Worm (Caenorhabditis elegans) whole organism, young adult: ENCODE results near the gene B0244.10.
A peak's percentile ranks its signal among the peaks of the same experiment; 100 is the strongest.

ENCODE experiments used
- C06A6.2 ChIP-seq: fragments of 200-800 bp; sonication (Bioruptor generic); conservative IDR thresholded peaks from 2 replicates; pipeline ENCODE4 v1.3.6; 2022; ENCODE audit warnings: missing genetic modification characterization, missing compliant biosample characterization
- C17E4.6 ChIP-seq: fragments of 200-800 bp; sonication (Bioruptor generic); IDR thresholded peaks from 2 replicates; pipeline ENCODE4 v1.3.6; 2022; ENCODE audit warnings: missing genetic modification reagents, missing genetic modification characterization, missing compliant biosample characterization
- D2030.7 ChIP-seq: fragments of 200-800 bp; sonication (Bioruptor generic); IDR thresholded peaks from 2 replicates; pipeline ENCODE4 v1.3.6; 2022; ENCODE audit warnings: missing genetic modification reagents, missing genetic modification characterization, missing compliant biosample characterization
- F49E8.2 ChIP-seq: sonication (generic microtip); optimal IDR thresholded peaks from 3 replicates; lab custom pipeline; 2017; ENCODE audit warnings: missing genetic modification characterization, mild to moderate bottlenecking, missing compliant biosample characterization, antibody characterized with exemption, moderate library complexity; ENCODE audit not compliant: insufficient read depth
- F57A8.1 ChIP-seq: fragments of 200-800 bp; sonication (Bioruptor generic); optimal IDR thresholded peaks from 2 replicates; lab custom pipeline; 2018; ENCODE audit warnings: mild to moderate bottlenecking, missing genetic modification characterization, moderate library complexity, missing compliant biosample characterization
- Y53G8AR.9 ChIP-seq: fragments of 200-800 bp; sonication (Bioruptor generic); conservative IDR thresholded peaks from 2 replicates; pipeline ENCODE4 v1.3.6; 2022; ENCODE audit warnings: missing genetic modification reagents, missing genetic modification characterization, missing compliant biosample characterization
- aptf-3 ChIP-seq: fragments of 200-800 bp; sonication (Bioruptor generic); IDR thresholded peaks from 2 replicates; pipeline ENCODE4 v1.3.6; 2022; ENCODE audit warnings: missing genetic modification characterization, missing compliant biosample characterization
- athp-1 ChIP-seq: sonication (generic microtip); optimal IDR thresholded peaks from 2 replicates; lab custom pipeline; 2017; ENCODE audit warnings: mild to moderate bottlenecking, missing genetic modification characterization, missing compliant biosample characterization
- cebp-2 ChIP-seq: fragments of 200-800 bp; sonication (Bioruptor generic); IDR thresholded peaks from 2 replicates; pipeline ENCODE4 v1.3.6; 2022; ENCODE audit warnings: missing genetic modification characterization, missing compliant biosample characterization
- ceh-100 ChIP-seq: fragments of 200-800 bp; sonication (Bioruptor generic); IDR thresholded peaks from 2 replicates; pipeline ENCODE4 v1.3.6; 2022; ENCODE audit warnings: missing genetic modification reagents, missing genetic modification characterization, missing compliant biosample characterization
- ceh-40 ChIP-seq: fragments of 200-800 bp; sonication (Bioruptor generic); IDR thresholded peaks from 2 replicates; pipeline ENCODE4 v1.3.6; 2022; ENCODE audit warnings: missing genetic modification characterization, missing compliant biosample characterization
- chd-7 ChIP-seq: sonication (generic microtip); optimal IDR thresholded peaks from 2 replicates; lab custom pipeline; 2016; ENCODE audit warnings: mild to moderate bottlenecking, missing genetic modification characterization, moderate library complexity, missing compliant biosample characterization
- die-1 ChIP-seq: sonication (generic microtip); optimal IDR thresholded peaks from 2 replicates; lab custom pipeline; 2016; ENCODE audit warnings: missing genotype, mild to moderate bottlenecking, missing genetic modification characterization, missing compliant biosample characterization
- dpl-1 ChIP-seq: fragments of 150-350 bp; optimal IDR thresholded peaks from 2 replicates; lab custom pipeline; 2014; ENCODE audit warnings: missing biosample characterization, missing genetic modification reagents, missing genetic modification characterization
- efl-1 ChIP-seq: fragments of 150-350 bp; optimal IDR thresholded peaks from 2 replicates; lab custom pipeline; 2014; ENCODE audit warnings: missing biosample characterization, missing genetic modification reagents, missing genetic modification characterization
- egl-44 ChIP-seq: fragments of 200-800 bp; sonication (Bioruptor generic); IDR thresholded peaks from 2 replicates; pipeline ENCODE4 v1.3.6; 2022; ENCODE audit warnings: missing genetic modification reagents, missing genetic modification characterization, missing compliant biosample characterization
- ekl-4 ChIP-seq: fragments of 200-800 bp; sonication (Bioruptor generic); IDR thresholded peaks from 2 replicates; pipeline ENCODE4 v1.3.6; 2022; ENCODE audit warnings: missing genetic modification reagents, missing genetic modification characterization, missing compliant biosample characterization
- him-1 ChIP-seq: sonication (generic microtip); optimal IDR thresholded peaks from 2 replicates; lab custom pipeline; 2016; ENCODE audit warnings: missing genotype, missing genetic modification reagents, missing genetic modification characterization, missing compliant biosample characterization
- hlh-12 ChIP-seq: sonication (generic microtip); optimal IDR thresholded peaks from 2 replicates; lab custom pipeline; 2016; ENCODE audit warnings: missing genetic modification characterization, missing compliant biosample characterization
- hmg-1.2 ChIP-seq: fragments of 200-800 bp; sonication (Bioruptor generic); IDR thresholded peaks from 2 replicates; pipeline ENCODE4 v1.3.6; 2022; ENCODE audit warnings: missing genetic modification reagents, missing genetic modification characterization, missing compliant biosample characterization
- hrde-1 ChIP-seq: sonication (generic microtip); optimal IDR thresholded peaks from 2 replicates; lab custom pipeline; 2016; ENCODE audit warnings: missing genetic modification characterization, mild to moderate bottlenecking, missing compliant biosample characterization, moderate library complexity, missing genotype, missing genetic modification reagents, borderline replicate concordance
- hsf-1 ChIP-seq: fragments of 200-800 bp; sonication (Bioruptor generic); IDR thresholded peaks from 2 replicates; pipeline ENCODE4 v1.3.6; 2022; ENCODE audit warnings: missing genetic modification reagents, missing genetic modification characterization, missing compliant biosample characterization
- lag-1 ChIP-seq: fragments of 200-800 bp; sonication (Bioruptor generic); IDR thresholded peaks from 2 replicates; pipeline ENCODE4 v1.3.6; 2022; ENCODE audit warnings: missing genetic modification reagents, missing genetic modification characterization, missing compliant biosample characterization
- let-526 ChIP-seq: fragments of 200-800 bp; sonication (Bioruptor generic); IDR thresholded peaks from 2 replicates; pipeline ENCODE4 v1.3.6; 2022; ENCODE audit warnings: missing genetic modification reagents, missing genetic modification characterization, missing compliant biosample characterization
- lin-35 ChIP-seq, 3 experiments: fragments of 150-350 bp in 2 of 3; sonication (generic microtip) in 1 of 3; optimal IDR thresholded peaks; 2 replicates each; lab custom pipeline; 2014 to 2018; ENCODE audit warnings: missing biosample characterization in 3 of 3, missing genetic modification characterization in 3 of 3, missing genetic modification reagents in 3 of 3
- lin-54 ChIP-seq: fragments of 200-800 bp; sonication (Bioruptor generic); optimal IDR thresholded peaks from 2 replicates; lab custom pipeline; 2018; ENCODE audit warnings: mild to moderate bottlenecking, missing genetic modification characterization, missing compliant biosample characterization
- lir-1 ChIP-seq: fragments of 200-800 bp; sonication (Bioruptor generic); conservative IDR thresholded peaks from 2 replicates; pipeline ENCODE4 v1.3.6; 2022; ENCODE audit warnings: missing genetic modification reagents, missing genetic modification characterization, missing compliant biosample characterization
- lsl-1 ChIP-seq: fragments of 200-800 bp; sonication (Bioruptor generic); optimal IDR thresholded peaks from 2 replicates; lab custom pipeline; 2018; ENCODE audit warnings: mild to moderate bottlenecking, missing genetic modification characterization, moderate library complexity, missing compliant biosample characterization
- madf-3 ChIP-seq: fragments of 200-800 bp; sonication (Bioruptor generic); IDR thresholded peaks from 2 replicates; pipeline ENCODE4 v1.3.6; 2022; ENCODE audit warnings: missing genetic modification reagents, missing genetic modification characterization, missing compliant biosample characterization
- madf-6 ChIP-seq: fragments of 200-800 bp; sonication (Bioruptor generic); IDR thresholded peaks from 2 replicates; pipeline ENCODE4 v1.3.6; 2022; ENCODE audit warnings: missing genetic modification reagents, missing genetic modification characterization, missing compliant biosample characterization
- madf-8 ChIP-seq: fragments of 200-800 bp; sonication (Bioruptor generic); conservative IDR thresholded peaks from 2 replicates; pipeline ENCODE4 v1.3.6; 2022; ENCODE audit warnings: missing genetic modification reagents, missing genetic modification characterization, missing compliant biosample characterization
- mcd-1 ChIP-seq: fragments of 200-800 bp; sonication (Bioruptor generic); IDR thresholded peaks from 2 replicates; pipeline ENCODE4 v1.3.6; 2022; ENCODE audit warnings: missing genetic modification reagents, missing genetic modification characterization, missing compliant biosample characterization
- nhr-120 ChIP-seq: fragments of 200-800 bp; sonication (Bioruptor generic); IDR thresholded peaks from 2 replicates; pipeline ENCODE4 v1.3.6; 2022; ENCODE audit warnings: missing genetic modification characterization, missing compliant biosample characterization
- nhr-179 ChIP-seq: sonication (generic microtip); optimal IDR thresholded peaks from 2 replicates; lab custom pipeline; 2016; ENCODE audit warnings: mild to moderate bottlenecking, missing genetic modification characterization, missing compliant biosample characterization
- rec-8 ChIP-seq, 2 experiments: sonication (generic microtip); optimal IDR thresholded peaks; 2 replicates each; lab custom pipeline; 2016; ENCODE audit warnings: mild to moderate bottlenecking in 2 of 2, missing genetic modification characterization in 2 of 2, missing genetic modification reagents in 2 of 2, missing genotype in 2 of 2, missing biosample characterization in 1 of 2, missing compliant biosample characterization in 1 of 2, moderate library complexity in 1 of 2
- sea-2 ChIP-seq: fragments of 200-800 bp; sonication (Bioruptor generic); IDR thresholded peaks from 2 replicates; pipeline ENCODE4 v1.3.6; 2022; ENCODE audit warnings: missing genetic modification characterization, missing compliant biosample characterization
- tbp1 ChIP-seq: fragments of 200-800 bp; sonication (Bioruptor generic); optimal IDR thresholded peaks from 2 replicates; lab custom pipeline; 2018; ENCODE audit warnings: mild to moderate bottlenecking, missing genetic modification characterization, missing compliant biosample characterization
- tlf-1 ChIP-seq: fragments of 200-800 bp; sonication (Bioruptor generic); optimal IDR thresholded peaks from 2 replicates; lab custom pipeline; 2018; ENCODE audit warnings: mild to moderate bottlenecking, missing genetic modification characterization, missing compliant biosample characterization
- unc-62 ChIP-seq: fragments of 150-350 bp; optimal IDR thresholded peaks from 2 replicates; lab custom pipeline; 2014; ENCODE audit warnings: missing biosample characterization, missing genetic modification reagents, missing genetic modification characterization
- ztf-25 ChIP-seq: fragments of 200-800 bp; sonication (Bioruptor generic); IDR thresholded peaks from 2 replicates; pipeline ENCODE4 v1.3.6; 2022; ENCODE audit warnings: missing genetic modification reagents, missing genetic modification characterization, missing compliant biosample characterization

Gene B0244.10

DNA sequence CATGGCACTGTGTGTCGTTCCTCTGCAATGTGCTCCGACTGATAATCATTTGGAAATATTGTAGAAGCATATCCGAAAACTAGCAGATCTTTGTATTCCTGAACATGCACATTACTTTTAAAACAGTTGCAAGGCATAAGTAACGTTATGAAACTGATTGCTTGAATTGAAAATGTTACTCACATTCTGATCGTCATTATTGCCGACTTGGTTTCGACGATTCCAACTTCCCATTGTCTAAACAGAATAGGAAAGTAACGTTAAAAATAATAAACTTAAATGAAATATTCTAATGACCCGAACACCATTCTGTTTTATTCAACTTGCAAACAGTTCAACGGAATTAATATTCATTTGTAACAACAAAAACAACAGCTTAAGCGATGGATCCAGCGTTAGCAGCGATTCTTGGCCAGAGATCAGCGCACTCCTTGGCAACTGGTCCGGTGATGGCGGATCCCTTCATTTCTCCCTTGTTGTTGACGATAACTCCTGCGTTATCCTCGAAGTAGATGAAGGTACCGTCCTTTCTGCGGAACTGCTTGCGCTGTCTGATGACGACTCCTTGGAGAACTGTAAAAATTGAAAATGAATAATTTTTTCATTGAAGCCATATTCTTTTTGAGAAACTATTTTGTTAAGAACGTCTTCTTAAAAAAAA is 29.6 kb upstream of the B0244.10 start, which contains the start of gene swp-1 (continued):
- TF ChIP-seq hsf-1 (GFP tag; lab: Robert Waterston, UW) (peak; percentile 60), madf-8 (no peak), tlf-1 (peak; percentile 54), efl-1 (peak; percentile 19), die-1 (tag; lab: Kevin White, UChicago) (peak; percentile 50), nhr-120 (GFP tag; lab: Robert Waterston, UW) (no peak), F57A8.1 (no peak), hmg-1.2 (GFP tag; lab: Robert Waterston, UW) (no peak), F49E8.2 (peak; percentile 38), aptf-3 (no peak), athp-1 (tag; lab: Kevin White, UChicago) (peak; percentile 46), egl-44 (GFP tag; lab: Robert Waterston, UW) (0 out of 2 replicates have a peak, but pooled peaks have one; percentile 24), dpl-1 (GFP tag; lab: Kevin White, UChicago) (no peak), lin-54 (GFP tag; lab: Kevin White, UChicago) (peak; percentile 65), lag-1 (no peak), lsl-1 (peak; percentile 38), unc-62 (GFP tag; lab: Kevin White, UChicago) (no peak), madf-6 (GFP tag; lab: Robert Waterston, UW) (peak; percentile 78), lir-1 (GFP tag; lab: Robert Waterston, UW) (no peak), chd-7 (tag; lab: Kevin White, UChicago) (no peak), tbp1 (GFP tag; lab: Kevin White, UChicago) (peak; percentile 28), ceh-40 (GFP tag; lab: Robert Waterston, UW) (no peak), nhr-179 (tag; lab: Kevin White, UChicago) (no peak), C06A6.2 (GFP tag; lab: Robert Waterston, UW) (no peak), sea-2 (GFP tag; lab: Robert Waterston, UW) (no peak), hlh-12 (tag; lab: Kevin White, UChicago) (no peak), C17E4.6 (GFP tag; lab: Robert Waterston, UW) (0 out of 2 replicates have a peak, but pooled peaks have one; percentile 45), ztf-25 (GFP tag; lab: Robert Waterston, UW) (no peak), hrde-1 (tag; lab: Kevin White, UChicago) (peak; percentile 12), madf-3 (peak; percentile 66; the same call in 1 of the 2 replicates), ceh-100 (peak; percentile 16; the same call in 1 of the 2 replicates), let-526 (no peak), D2030.7 (no peak), Y53G8AR.9 (peak; percentile 68; the same call in 1 of the 2 replicates), ekl-4 (GFP tag; lab: Robert Waterston, UW) (peak; percentile 70), mcd-1 (GFP tag; lab: Robert Waterston, UW) (no peak), rec-8 (tag; optimal IDR thresholded peaks at IDR 0.05; lab: Kevin White, UChicago) (no peak), lin-35 (GFP tag; optimal IDR thresholded peaks at IDR 0.05; lab: Kevin White, UChicago) (peak in 1 of 3 experiments; percentile 10), cebp-2 (GFP tag; lab: Robert Waterston, UW) (no peak), him-1 (tag; lab: Kevin White, UChicago) (no peak)
